Worm (Caenorhabditis elegans): Measurements from ENCODE around the gene slc-25A21.

The slc-25A21 gene

ce11 chrX:16189227-16189906 is at the start of gene slc-25A21:
TSS of gene slc-25A21 (plus strand) at chrX:16189856.
- TF ChIP-seq sea-1 (GFP tag; conservative IDR thresholded peaks at IDR 0.05) (no peak), B0310.2 (tag; optimal IDR thresholded peaks at IDR 0.05) (no peak), pes-1 (GFP tag; IDR thresholded peaks at IDR 0.05) (no peak), scrt-1 (GFP tag; IDR thresholded peaks at IDR 0.05) (no peak), aly-1 (tag; optimal IDR thresholded peaks at IDR 0.05) (no peak), hmbx-1 (tag; optimal IDR thresholded peaks at IDR 0.05) (no peak), ceh-13 (GFP tag; optimal IDR thresholded peaks at IDR 0.05) (no peak), hmg-4 (GFP tag; optimal IDR thresholded peaks at IDR 0.05) (no peak), ets-7 (tag; optimal IDR thresholded peaks at IDR 0.05) (no peak), tbx-37 (GFP tag; conservative IDR thresholded peaks at IDR 0.05) (no peak), ama-1 (optimal IDR thresholded peaks at IDR 0.05) (no peak), tbx-11 (GFP tag; IDR thresholded peaks at IDR 0.05) (no peak), ceh-36 (tag; optimal IDR thresholded peaks at IDR 0.05) (no peak), F13C5.2 (tag; optimal IDR thresholded peaks at IDR 0.05) (no peak), tra-4 (tag; optimal IDR thresholded peaks at IDR 0.05) (no peak), flt-1 (GFP tag; IDR thresholded peaks at IDR 0.05) (no peak), hnd-1 (tag; optimal IDR thresholded peaks at IDR 0.05) (no peak)

DNA sequence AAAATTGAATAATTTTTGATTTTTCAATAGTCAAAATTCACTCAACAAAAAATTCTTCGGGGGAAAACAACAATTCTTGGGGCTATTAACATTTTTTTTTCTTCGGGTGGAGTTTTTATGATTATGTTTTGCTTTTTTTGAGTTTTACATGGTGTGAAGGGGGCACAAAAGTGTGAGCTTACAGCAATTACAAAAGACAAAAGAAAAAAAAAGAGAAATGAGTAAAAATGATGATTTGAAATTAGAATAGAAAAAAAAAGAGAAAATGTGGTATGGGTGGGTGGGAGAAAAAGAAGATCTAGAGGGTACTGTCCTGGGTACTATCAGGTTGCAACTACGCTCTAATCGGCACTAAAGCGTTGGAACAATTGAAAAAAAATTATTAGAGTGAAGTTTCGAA is 48.8 kb upstream of the slc-25A21 start:
- no peak for TF ChIP-seq ceh-36 (tag; optimal IDR thresholded peaks at IDR 0.05)
- no peak for TF ChIP-seq F13C5.2 (tag; optimal IDR thresholded peaks at IDR 0.05)
- no peak for TF ChIP-seq tbx-37 (GFP tag; conservative IDR thresholded peaks at IDR 0.05)
- TF ChIP-seq ets-7 (tag; optimal IDR thresholded peaks at IDR 0.05), result no peak
- no peak for TF ChIP-seq hnd-1 (tag; optimal IDR thresholded peaks at IDR 0.05)
- TF ChIP-seq ceh-13 (GFP tag; optimal IDR thresholded peaks at IDR 0.05), result no peak
- TF ChIP-seq aly-1 (tag; optimal IDR thresholded peaks at IDR 0.05), result no peak

ce11 chrX:16143853-16144252 is 45.8 kb upstream of the slc-25A21 start:
- 0 out of 2 replicates have a peak, but pooled peaks have one; percentile 26 for TF ChIP-seq tbx-37 (GFP tag; conservative IDR thresholded peaks at IDR 0.05)
- no peak for TF ChIP-seq hnd-1 (tag; optimal IDR thresholded peaks at IDR 0.05)
- TF ChIP-seq hmg-4 (GFP tag; optimal IDR thresholded peaks at IDR 0.05), result peak; percentile 10
- TF ChIP-seq B0310.2 (tag; optimal IDR thresholded peaks at IDR 0.05), result no peak
- TF ChIP-seq aly-1 (tag; optimal IDR thresholded peaks at IDR 0.05), result no peak
- no peak for TF ChIP-seq F13C5.2 (tag; optimal IDR thresholded peaks at IDR 0.05)
- TF ChIP-seq ceh-36 (tag; optimal IDR thresholded peaks at IDR 0.05), result no peak

ce11 chrX:16144584-16144983 is 45.1 kb upstream of the slc-25A21 start:
- TF ChIP-seq B0310.2 (tag; optimal IDR thresholded peaks at IDR 0.05) (no peak), tra-4 (tag; optimal IDR thresholded peaks at IDR 0.05) (no peak), aly-1 (tag; optimal IDR thresholded peaks at IDR 0.05) (no peak), tbx-37 (GFP tag; conservative IDR thresholded peaks at IDR 0.05) (no peak), pes-1 (GFP tag; IDR thresholded peaks at IDR 0.05) (no peak), hnd-1 (tag; optimal IDR thresholded peaks at IDR 0.05) (no peak), scrt-1 (GFP tag; IDR thresholded peaks at IDR 0.05) (no peak)

- TF ChIP-seq hnd-1 (tag; optimal IDR thresholded peaks at IDR 0.05) (no peak), ama-1 (optimal IDR thresholded peaks at IDR 0.05) (no peak), pes-1 (GFP tag; IDR thresholded peaks at IDR 0.05) (no peak), flt-1 (GFP tag; IDR thresholded peaks at IDR 0.05) (no peak)
These were observed 44.4 kb upstream of the slc-25A21 start for ce11 chrX:16145244-16145643.

DNA sequence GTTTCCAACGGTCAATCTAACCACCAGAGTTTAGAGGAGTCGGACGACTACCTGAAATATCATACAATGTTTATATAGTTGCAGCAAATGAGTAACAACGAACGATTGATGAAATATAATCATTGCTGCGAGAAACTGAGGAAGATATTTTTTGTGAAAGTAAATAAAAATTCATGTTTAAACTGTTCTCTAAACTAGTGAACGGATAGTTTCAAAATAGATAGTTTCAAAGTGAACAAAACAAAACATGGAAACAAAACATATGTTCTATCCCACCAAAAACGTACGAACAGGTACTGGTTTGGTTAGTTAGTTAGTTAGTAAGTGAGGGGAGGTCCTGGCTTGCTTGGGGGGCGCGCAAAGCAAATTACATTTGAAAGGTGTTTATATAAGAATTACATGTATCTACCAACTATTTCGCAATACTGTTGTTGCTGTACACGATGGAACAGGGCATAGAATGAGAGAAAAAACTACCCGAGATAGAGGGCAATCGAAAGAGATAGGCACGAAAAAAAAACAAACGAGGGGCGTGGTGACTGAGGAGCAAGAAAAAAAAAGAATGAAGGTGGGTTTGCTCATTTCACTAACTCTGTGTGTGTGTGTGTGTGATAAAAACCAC is 42.6 kb upstream of the slc-25A21 start, which contains the start of gene F09C8.2:
Gene F09C8.2, minus strand, starts transcription at position 51 of the 622 bp plus-strand sequence.
- TF ChIP-seq hmbx-1 (tag; optimal IDR thresholded peaks at IDR 0.05), result no peak
- TF ChIP-seq scrt-1 (GFP tag; IDR thresholded peaks at IDR 0.05), result no peak
- TF ChIP-seq B0310.2 (tag; optimal IDR thresholded peaks at IDR 0.05), result no peak
- no peak for TF ChIP-seq ama-1 (optimal IDR thresholded peaks at IDR 0.05)
- TF ChIP-seq ets-7 (tag; optimal IDR thresholded peaks at IDR 0.05), result no peak
- no peak for TF ChIP-seq aly-1 (tag; optimal IDR thresholded peaks at IDR 0.05)
- TF ChIP-seq hnd-1 (tag; optimal IDR thresholded peaks at IDR 0.05), result no peak
- TF ChIP-seq tbx-11 (GFP tag; IDR thresholded peaks at IDR 0.05), result no peak
- no peak for TF ChIP-seq F13C5.2 (tag; optimal IDR thresholded peaks at IDR 0.05)
- no peak for TF ChIP-seq flt-1 (GFP tag; IDR thresholded peaks at IDR 0.05)
- no peak for TF ChIP-seq hmg-4 (GFP tag; optimal IDR thresholded peaks at IDR 0.05)

- TF ChIP-seq tra-4 (tag; optimal IDR thresholded peaks at IDR 0.05) (no peak), ceh-36 (tag; optimal IDR thresholded peaks at IDR 0.05) (no peak), hmg-4 (GFP tag; optimal IDR thresholded peaks at IDR 0.05) (peak; percentile 94), ets-7 (tag; optimal IDR thresholded peaks at IDR 0.05) (peak; percentile 66), aly-1 (tag; optimal IDR thresholded peaks at IDR 0.05) (peak; percentile 77), tbx-37 (GFP tag; conservative IDR thresholded peaks at IDR 0.05) (no peak), B0310.2 (tag; optimal IDR thresholded peaks at IDR 0.05) (peak; percentile 64), F13C5.2 (tag; optimal IDR thresholded peaks at IDR 0.05) (peak; percentile 83), ceh-13 (GFP tag; optimal IDR thresholded peaks at IDR 0.05) (no peak), ama-1 (optimal IDR thresholded peaks at IDR 0.05) (no peak), hmbx-1 (tag; optimal IDR thresholded peaks at IDR 0.05) (no peak), hnd-1 (tag; optimal IDR thresholded peaks at IDR 0.05) (no peak), pes-1 (GFP tag; IDR thresholded peaks at IDR 0.05) (peak; percentile 51), flt-1 (GFP tag; IDR thresholded peaks at IDR 0.05) (peak; percentile 22; the same call in 1 of the 2 replicates), scrt-1 (GFP tag; IDR thresholded peaks at IDR 0.05) (no peak), tbx-11 (GFP tag; IDR thresholded peaks at IDR 0.05) (peak; percentile 53; the same call in 1 of the 2 replicates), sea-1 (GFP tag; conservative IDR thresholded peaks at IDR 0.05) (peak; percentile 50)
These were observed 41.9 kb upstream of the slc-25A21 start for ce11 chrX:16147728-16148197.

All from whole organism, early embryonic.